Fruit fly (Drosophila melanogaster): ENCODE results near the gene CG46412.

DNA sequence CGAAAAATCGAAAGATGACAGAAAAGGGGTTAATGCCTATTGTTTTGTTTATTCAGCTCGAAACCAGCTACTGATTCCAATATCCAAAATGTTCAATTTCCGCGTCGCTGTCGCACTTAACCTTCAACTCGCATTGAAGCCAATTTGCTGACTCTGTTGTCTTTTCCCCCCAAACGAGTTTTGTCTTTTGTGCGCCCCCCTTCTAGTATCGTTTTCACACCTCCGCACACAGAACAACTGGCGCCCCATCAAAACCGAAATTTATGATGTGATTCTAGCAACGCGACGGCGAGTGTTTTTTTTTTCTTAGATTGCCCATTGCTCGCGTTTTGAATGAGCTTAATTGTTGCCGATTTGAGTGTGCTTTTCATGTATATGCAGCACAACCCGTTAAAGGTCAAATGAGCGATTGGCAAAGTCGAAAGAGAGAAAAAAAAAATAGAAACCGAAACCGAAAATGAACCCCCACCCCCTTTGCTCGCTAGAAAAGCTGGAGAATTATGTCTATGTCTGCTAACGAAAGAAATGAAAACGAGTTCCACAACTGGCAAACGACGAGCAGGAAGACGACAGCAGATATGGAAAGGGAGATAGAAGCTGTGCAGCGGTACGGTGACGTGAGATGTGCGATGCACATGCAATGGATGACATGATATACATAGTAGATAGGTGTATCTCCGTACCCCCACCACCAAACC is 13.4 kb downstream of the CG46412 start:
- TF ChIP-seq Blimp-1 (GFP tag; optimal IDR thresholded peaks at IDR 0.05) = no peak
- TF ChIP-seq Eip75B (GFP tag; optimal IDR thresholded peaks at IDR 0.05) = no peak
- no peak for TF ChIP-seq salr (GFP tag; optimal IDR thresholded peaks at IDR 0.05)
- no peak for TF ChIP-seq CG9139 (GFP tag; optimal IDR thresholded peaks at IDR 0.05)
- no peak for TF ChIP-seq Hr38 (GFP tag; optimal IDR thresholded peaks at IDR 0.05)
- no peak for TF ChIP-seq CG6276 (GFP tag; optimal IDR thresholded peaks at IDR 0.05)
- peak; percentile 66 for TF ChIP-seq fkh (GFP tag; optimal IDR thresholded peaks at IDR 0.05)
- no peak for TF ChIP-seq Eip78C (GFP tag)
- TF ChIP-seq Ets21C (GFP tag; optimal IDR thresholded peaks at IDR 0.05) = no peak
- TF ChIP-seq CG34406 (GFP tag; optimal IDR thresholded peaks at IDR 0.05) = no peak
